Fruit fly (Drosophila melanogaster): ENCODE data around the gene CG14042.

The CG14042 gene

dm6 chr2L:5086905-5087522 lies 49.5 kb downstream of the CG14042 start (continued):
- TF ChIP-seq Ets65A (GFP tag) = peak; percentile 96
- TF ChIP-seq CG9437 (GFP tag; optimal IDR thresholded peaks at IDR 0.05) = peak; percentile 76
- peak; percentile 86 for TF ChIP-seq ATbp (GFP tag; optimal IDR thresholded peaks at IDR 0.05)
- TF ChIP-seq ato (GFP tag; IDR thresholded peaks at IDR 0.05; ENCODE audit: partially characterized antibody) = no peak
- peak; percentile 72 for TF ChIP-seq CG14710 (tag; optimal IDR thresholded peaks at IDR 0.05)
- peak; percentile 8 for TF ChIP-seq CG7928 (GFP tag; optimal IDR thresholded peaks at IDR 0.05)

- TF ChIP-seq CG3847 (GFP tag; IDR thresholded peaks at IDR 0.05) (no peak), Aef1 (GFP tag; IDR thresholded peaks at IDR 0.05) (no peak), CG31441 (GFP tag; IDR thresholded peaks at IDR 0.05) (no peak), gce (GFP tag; IDR thresholded peaks at IDR 0.05) (no peak), HmgZ (tag; optimal IDR thresholded peaks at IDR 0.05) (no peak), rib (GFP tag; IDR thresholded peaks at IDR 0.05) (no peak), ase (GFP tag; IDR thresholded peaks at IDR 0.05) (no peak), Side (GFP tag; optimal IDR thresholded peaks at IDR 0.05) (no peak), Abd-B (GFP tag; optimal IDR thresholded peaks at IDR 0.05) (no peak), sna (GFP tag; IDR thresholded peaks at IDR 0.05; ENCODE audit: partially characterized antibody) (0 out of 2 replicates have a peak, but pooled peaks have one; percentile 54), Opbp (GFP tag; IDR thresholded peaks at IDR 0.05; ENCODE audit: partially characterized antibody) (no peak), HLH4C (GFP tag; IDR thresholded peaks at IDR 0.05; ENCODE audit: partially characterized antibody) (peak; percentile 87), Elba2 (GFP tag; optimal IDR thresholded peaks at IDR 0.05) (no peak), bsh (GFP tag; optimal IDR thresholded peaks at IDR 0.05) (no peak), MESR4 (GFP tag; optimal IDR thresholded peaks at IDR 0.05) (no peak), Bgb (GFP tag; IDR thresholded peaks at IDR 0.05; ENCODE audit: partially characterized antibody) (peak; percentile 53), CG7556 (GFP tag; optimal IDR thresholded peaks at IDR 0.05) (no peak), Spps (tag; optimal IDR thresholded peaks at IDR 0.05) (no peak), CG12104 (GFP tag; optimal IDR thresholded peaks at IDR 0.05) (no peak), lov (optimal IDR thresholded peaks at IDR 0.05) (no peak), lov (GFP tag; IDR thresholded peaks at IDR 0.05) (no peak), vvl (GFP tag; IDR thresholded peaks at IDR 0.05) (no peak), z (GFP tag; IDR thresholded peaks at IDR 0.05) (no peak), Asciz (GFP tag; optimal IDR thresholded peaks at IDR 0.05) (no peak), Deaf1 (tag; optimal IDR thresholded peaks at IDR 0.05) (no peak), CG18011 (GFP tag; optimal IDR thresholded peaks at IDR 0.05) (no peak), ab (GFP tag; optimal IDR thresholded peaks at IDR 0.05) (no peak), Hr39 (optimal IDR thresholded peaks at IDR 0.05) (no peak), CG17912 (GFP tag; optimal IDR thresholded peaks at IDR 0.05) (no peak), hth (optimal IDR thresholded peaks at IDR 0.05) (no peak), CG7963 (GFP tag; IDR thresholded peaks at IDR 0.05; ENCODE audit: partially characterized antibody) (peak; percentile 73; the same call in 1 of the 3 replicates), CrebB (tag; optimal IDR thresholded peaks at IDR 0.05) (no peak), tio (GFP tag; optimal IDR thresholded peaks at IDR 0.05) (no peak), vnd (GFP tag; IDR thresholded peaks at IDR 0.05; ENCODE audit: partially characterized antibody) (peak; percentile 54), tna (GFP tag; IDR thresholded peaks at IDR 0.05; ENCODE audit: partially characterized antibody) (peak; percentile 79), pum (GFP tag; optimal IDR thresholded peaks at IDR 0.05) (no peak), nerfin-2 (GFP tag; IDR thresholded peaks at IDR 0.05; ENCODE audit: partially characterized antibody) (peak; percentile 74), klu (GFP tag; IDR thresholded peaks at IDR 0.05) (no peak), Dll (GFP tag; IDR thresholded peaks at IDR 0.05; ENCODE audit: partially characterized antibody) (0 out of 4 replicates have a peak, but pooled peaks have one; percentile 41), CG1832 (GFP tag; optimal IDR thresholded peaks at IDR 0.05) (no peak), her (GFP tag; optimal IDR thresholded peaks at IDR 0.05) (no peak), unc-4 (GFP tag; IDR thresholded peaks at IDR 0.05; ENCODE audit: partially characterized antibody) (no peak)
Observed at dm6 chr2L:5088649-5089270, 51.3 kb downstream of the CG14042 start.
